Worm (Caenorhabditis elegans): ENCODE results near the gene W10C4.1.

- peak; percentile 82 for TF ChIP-seq hmg-1.2 (GFP tag; IDR thresholded peaks at IDR 0.05)
- no peak for TF ChIP-seq unc-62 (GFP tag; optimal IDR thresholded peaks at IDR 0.05)
- no peak for TF ChIP-seq B0261.1 (tag; optimal IDR thresholded peaks at IDR 0.05)
- TF ChIP-seq him-1 (tag; optimal IDR thresholded peaks at IDR 0.05) = no peak
- TF ChIP-seq sptf-2 (GFP tag; optimal IDR thresholded peaks at IDR 0.05) = no peak
Observed at ce11 chrIII:227033-227432, 20.1 kb upstream of the W10C4.1 start.
